Worm (Caenorhabditis elegans): ENCODE measurements around the gene drd-50.
"Not testable (repeated sequence)": the region's sequence is repeated elsewhere in the genome, so short reads cannot be mapped to it uniquely, and the experiment has no call there.

- not testable (repeated sequence) for TF ChIP-seq fkh-2 (tag; optimal IDR thresholded peaks at IDR 0.05); tbx-2 (tag; optimal IDR thresholded peaks at IDR 0.05); unc-39 (tag; optimal IDR thresholded peaks at IDR 0.05); ceh-82 (tag; optimal IDR thresholded peaks at IDR 0.05); nhr-76 (tag; optimal IDR thresholded peaks at IDR 0.05); unc-62 (GFP tag; optimal IDR thresholded peaks at IDR 0.05); pha-4 (tag; optimal IDR thresholded peaks at IDR 0.05); fos-1 (tag; optimal IDR thresholded peaks at IDR 0.05); elt-1 (tag; optimal IDR thresholded peaks at IDR 0.05); snpc-4 (tag; optimal IDR thresholded peaks at IDR 0.05)
These were observed 25.5 kb downstream of the drd-50 start, which contains the start of gene F49F1.12 for ce11 chrIV:4142986-4143385.
